Worm (Caenorhabditis elegans): ENCODE measurements around the gene F11G11.5.

Gene F11G11.5

DNA sequence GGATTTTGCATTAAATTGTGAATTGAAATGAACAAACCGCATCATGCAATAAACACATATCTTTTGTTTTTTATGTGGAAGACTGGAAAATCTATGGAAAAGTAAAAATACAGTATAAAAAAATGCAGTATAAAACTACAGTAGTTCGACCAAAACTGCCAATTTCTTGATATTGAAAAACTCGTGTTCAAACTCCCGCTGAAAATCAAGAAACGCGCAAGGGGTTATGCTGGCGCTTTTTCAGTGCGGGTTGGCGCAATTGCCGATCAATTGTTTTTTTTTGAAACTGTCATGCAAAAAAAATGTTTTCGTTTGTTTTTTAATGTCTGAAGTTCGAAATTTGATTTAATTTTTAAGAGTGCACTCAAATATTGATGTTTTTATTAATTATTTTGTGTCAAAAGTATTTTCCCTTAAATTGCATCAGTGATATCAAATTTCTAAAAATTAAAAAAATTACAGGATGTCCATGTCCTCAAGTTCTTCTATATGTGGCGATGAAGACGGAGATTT, 6.1 kb upstream of the F11G11.5 start, which contains the start of gene dnj-9 (continued):
- TF ChIP-seq sem-2 (GFP tag; optimal IDR thresholded peaks at IDR 0.05) (no peak), mls-2 (tag; optimal IDR thresholded peaks at IDR 0.05) (peak; percentile 58)

DNA sequence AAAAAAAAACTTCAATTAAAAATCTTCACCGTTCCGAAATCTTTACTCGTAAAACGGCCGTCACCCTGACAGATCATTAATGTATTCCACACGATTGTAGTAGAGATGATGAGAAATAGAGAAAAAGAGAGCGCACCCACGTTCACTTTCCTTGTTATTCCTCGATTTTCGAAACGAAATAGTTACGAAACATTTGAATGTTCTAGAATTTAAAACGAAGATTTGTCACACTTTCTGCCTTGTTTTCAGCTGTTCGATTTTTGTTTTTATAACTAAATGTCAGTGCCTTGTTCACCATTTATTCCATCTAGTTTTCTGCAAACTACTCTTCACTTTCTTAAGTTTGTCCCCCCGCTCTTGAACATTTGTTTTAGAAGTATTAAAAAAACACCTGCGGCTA, 3.0 kb upstream of the F11G11.5 start:
- TF ChIP-seq mep-1 (tag; optimal IDR thresholded peaks at IDR 0.05): no peak
- TF ChIP-seq drap-1 (GFP tag; optimal IDR thresholded peaks at IDR 0.05): no peak
- TF ChIP-seq nhr-2 (tag; optimal IDR thresholded peaks at IDR 0.05): no peak
- TF ChIP-seq elt-1 (tag; optimal IDR thresholded peaks at IDR 0.05; ENCODE audit: borderline replicate concordance, insufficient read depth): no peak
- TF ChIP-seq pha-4 (tag; optimal IDR thresholded peaks at IDR 0.05): no peak
- no peak for TF ChIP-seq hlh-1 (tag; optimal IDR thresholded peaks at IDR 0.05)
- TF ChIP-seq ceh-83 (GFP tag; optimal IDR thresholded peaks at IDR 0.05): no peak
- TF ChIP-seq unc-62 (GFP tag; optimal IDR thresholded peaks at IDR 0.05): no peak
- TF ChIP-seq sem-2 (GFP tag; optimal IDR thresholded peaks at IDR 0.05): no peak
- TF ChIP-seq ceh-43 (GFP tag; optimal IDR thresholded peaks at IDR 0.05): no peak
- no peak for TF ChIP-seq nhr-237 (tag; optimal IDR thresholded peaks at IDR 0.05)
- TF ChIP-seq sptf-1 (tag; optimal IDR thresholded peaks at IDR 0.05): no peak
- no peak for TF ChIP-seq elt-3 (tag; optimal IDR thresholded peaks at IDR 0.05)
- no peak for TF ChIP-seq unc-39 (tag; optimal IDR thresholded peaks at IDR 0.05)
- no peak for TF ChIP-seq ceh-39 (tag; optimal IDR thresholded peaks at IDR 0.05)

DNA sequence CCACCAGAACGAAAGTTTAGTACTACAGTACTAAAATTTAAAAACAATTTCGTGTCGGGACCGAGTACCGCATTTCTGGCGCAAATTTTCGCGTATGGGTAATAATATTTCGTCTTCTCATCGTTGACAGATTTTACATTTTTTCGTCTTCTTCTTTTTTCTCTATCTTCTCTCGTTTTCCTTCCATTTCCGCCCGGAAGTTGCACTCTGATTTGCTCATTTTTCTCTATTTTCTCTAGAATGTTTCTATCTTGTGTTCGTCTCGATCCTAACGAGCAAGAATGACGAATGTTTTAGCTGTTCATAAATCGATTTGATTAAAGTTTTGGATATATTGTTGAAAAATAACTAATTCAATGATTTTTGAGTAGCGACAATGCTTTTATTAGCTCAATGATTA, 2.2 kb upstream of the F11G11.5 start:
- TF ChIP-seq unc-120 (tag; optimal IDR thresholded peaks at IDR 0.05; ENCODE audit: poor library complexity, severe bottlenecking): peak; percentile 5
- no peak for TF ChIP-seq unc-62 (GFP tag; optimal IDR thresholded peaks at IDR 0.05)
- no peak for TF ChIP-seq mls-2 (tag; optimal IDR thresholded peaks at IDR 0.05)

DNA sequence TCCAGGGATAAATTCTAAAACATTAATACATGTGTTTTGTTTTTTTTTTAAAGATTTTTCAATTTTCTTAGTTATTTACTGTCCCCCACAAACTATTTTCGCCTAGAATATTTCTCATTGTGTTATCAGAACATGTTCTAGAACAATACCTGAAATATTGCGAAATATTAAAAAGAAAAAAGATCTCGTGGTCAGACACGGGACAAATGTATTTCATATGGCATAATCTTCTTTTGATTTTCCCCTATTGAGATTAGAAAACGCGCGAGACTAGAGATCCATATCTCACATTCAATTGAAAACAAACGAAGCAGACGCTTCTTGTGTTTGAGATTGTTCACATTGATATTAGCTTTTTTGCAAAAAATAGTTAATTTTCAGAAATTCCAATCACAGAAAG, 1.6 kb upstream of the F11G11.5 start:
- TF ChIP-seq flh-1 (GFP tag; optimal IDR thresholded peaks at IDR 0.05): no peak
- peak; percentile 65 for TF ChIP-seq elt-1 (tag; optimal IDR thresholded peaks at IDR 0.05; ENCODE audit: borderline replicate concordance, insufficient read depth)

DNA sequence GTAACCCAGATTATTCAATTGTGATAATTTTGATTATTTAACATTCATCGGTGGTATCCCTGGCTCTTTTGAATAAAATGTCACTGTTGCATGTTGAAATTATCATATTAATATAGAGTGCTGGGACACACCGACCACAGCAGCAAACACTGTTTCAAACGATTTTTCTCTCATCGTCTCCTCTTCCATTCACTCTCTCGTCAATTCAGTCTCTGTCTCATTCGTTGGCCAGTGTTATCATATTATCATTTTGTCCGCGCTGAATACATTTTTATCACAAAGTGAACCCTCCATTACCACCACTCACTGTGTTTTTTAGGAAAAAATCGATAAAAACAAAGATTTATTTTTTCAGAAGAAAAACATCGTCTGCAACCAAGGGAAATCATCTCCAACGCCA, 637 bp upstream of the F11G11.5 start:
- TF ChIP-seq lin-13 (tag; optimal IDR thresholded peaks at IDR 0.05) (no peak), unc-62 (GFP tag; optimal IDR thresholded peaks at IDR 0.05) (no peak), tbx-8 (GFP tag; optimal IDR thresholded peaks at IDR 0.05) (no peak), nhr-12 (tag; optimal IDR thresholded peaks at IDR 0.05) (no peak), mls-2 (tag; optimal IDR thresholded peaks at IDR 0.05) (no peak), zip-8 (tag; optimal IDR thresholded peaks at IDR 0.05) (no peak), nhr-237 (tag; optimal IDR thresholded peaks at IDR 0.05) (no peak), blmp-1 (tag; optimal IDR thresholded peaks at IDR 0.05) (no peak), drap-1 (GFP tag; optimal IDR thresholded peaks at IDR 0.05) (no peak), flh-1 (GFP tag; optimal IDR thresholded peaks at IDR 0.05) (no peak), ceh-39 (tag; optimal IDR thresholded peaks at IDR 0.05) (no peak)

DNA sequence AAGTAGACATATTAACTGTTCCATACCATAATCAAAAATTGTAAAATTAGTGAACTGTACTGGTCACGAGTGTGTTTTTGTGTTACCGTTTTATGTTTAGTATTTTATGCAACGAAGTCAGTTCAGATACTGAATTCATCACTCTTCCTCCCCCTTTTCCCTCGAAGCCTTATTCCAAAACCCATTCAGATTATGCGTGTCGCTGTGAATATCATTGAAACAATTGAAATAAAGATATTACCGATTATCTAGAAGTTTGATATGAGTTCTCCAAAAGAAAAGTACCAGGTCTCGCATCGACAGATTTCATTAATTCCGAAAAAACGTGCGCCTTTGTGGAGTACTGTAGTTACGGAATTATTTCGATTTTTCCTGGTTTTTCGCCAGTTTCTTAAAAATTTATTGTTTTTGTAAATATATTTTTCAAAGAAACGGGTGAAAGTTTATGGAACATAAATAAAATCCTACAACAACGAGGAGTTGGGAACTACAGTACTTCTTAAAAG, 1.2 kb downstream of the F11G11.5 start:
- TF ChIP-seq snpc-4 (tag; optimal IDR thresholded peaks at IDR 0.05) (no peak), zip-8 (tag; optimal IDR thresholded peaks at IDR 0.05) (no peak), ceh-39 (tag; optimal IDR thresholded peaks at IDR 0.05) (no peak), ceh-83 (GFP tag; optimal IDR thresholded peaks at IDR 0.05) (no peak), lsy-2 (tag; optimal IDR thresholded peaks at IDR 0.05) (no peak), flh-1 (GFP tag; optimal IDR thresholded peaks at IDR 0.05) (no peak), unc-39 (tag; optimal IDR thresholded peaks at IDR 0.05) (no peak), cnd-1 (tag; optimal IDR thresholded peaks at IDR 0.05) (no peak), elt-1 (tag; optimal IDR thresholded peaks at IDR 0.05; ENCODE audit: borderline replicate concordance, insufficient read depth) (no peak), nhr-2 (tag; optimal IDR thresholded peaks at IDR 0.05) (no peak), ces-1 (GFP tag; optimal IDR thresholded peaks at IDR 0.05) (no peak), unc-62 (GFP tag; optimal IDR thresholded peaks at IDR 0.05) (no peak), pha-4 (tag; optimal IDR thresholded peaks at IDR 0.05) (no peak), nhr-76 (tag; optimal IDR thresholded peaks at IDR 0.05) (no peak), nhr-28 (tag; optimal IDR thresholded peaks at IDR 0.05) (no peak), nhr-12 (tag; optimal IDR thresholded peaks at IDR 0.05) (no peak), lin-32 (GFP tag; optimal IDR thresholded peaks at IDR 0.05) (no peak)
